Worm (Caenorhabditis elegans) whole organism, early embryonic: ENCODE measurements around the gene C30E1.4.

Experiments
- B0310.2 ChIP-seq: sonication (generic microtip); optimal IDR thresholded peaks from 2 replicates; lab custom pipeline; 2016; ENCODE audit warnings: mild to moderate bottlenecking, missing genetic modification characterization, missing compliant biosample characterization
- ama-1 ChIP-seq: fragments of 150-350 bp; optimal IDR thresholded peaks from 2 replicates; lab custom pipeline; 2014
- ceh-13 ChIP-seq: fragments of 200-800 bp; sonication (Bioruptor generic); optimal IDR thresholded peaks from 2 replicates; lab custom pipeline; 2018; ENCODE audit warnings: mild to moderate bottlenecking, missing genetic modification characterization, missing compliant biosample characterization
- ceh-36 ChIP-seq: sonication (generic microtip); optimal IDR thresholded peaks from 2 replicates; lab custom pipeline; 2016; ENCODE audit warnings: missing genetic modification characterization, inconsistent platforms, missing compliant biosample characterization
- ets-7 ChIP-seq: sonication (generic microtip); optimal IDR thresholded peaks from 2 replicates; lab custom pipeline; 2016; ENCODE audit warnings: missing genotype, missing genetic modification characterization, missing compliant biosample characterization
- flt-1 ChIP-seq: fragments of 200-800 bp; sonication (Bioruptor generic); IDR thresholded peaks from 2 replicates; pipeline ENCODE4 v1.3.6; 2022; ENCODE audit warnings: missing genetic modification characterization, missing compliant biosample characterization
- hnd-1 ChIP-seq: sonication (generic microtip); optimal IDR thresholded peaks from 2 replicates; lab custom pipeline; 2016; ENCODE audit warnings: missing genetic modification characterization, missing compliant biosample characterization
- sea-1 ChIP-seq: fragments of 200-800 bp; sonication (Bioruptor generic); conservative IDR thresholded peaks from 2 replicates; pipeline ENCODE4 v1.3.6; 2022; ENCODE audit warnings: missing genetic modification characterization, missing compliant biosample characterization
- tbx-37 ChIP-seq: fragments of 200-800 bp; sonication (Bioruptor generic); conservative IDR thresholded peaks from 2 replicates; pipeline ENCODE4 v1.3.6; 2022; ENCODE audit warnings: missing genetic modification reagents, missing genetic modification characterization, missing compliant biosample characterization

- TF ChIP-seq ceh-36 (tag; lab: Kevin White, UChicago) (no peak), tbx-37 (no peak), B0310.2 (no peak), ama-1 (lab: Kevin White, UChicago) (no peak), sea-1 (GFP tag; lab: Robert Waterston, UW) (no peak), hnd-1 (tag; lab: Kevin White, UChicago) (no peak), flt-1 (no peak), ceh-13 (GFP tag; lab: Kevin White, UChicago) (no peak), ets-7 (tag; lab: Kevin White, UChicago) (no peak)
These were observed 2.2 kb upstream of the C30E1.4 start, which contains the start of gene fbxb-114 for ce11 chrX:16921533-16921932.
